Fruit fly (Drosophila melanogaster): Measurements from ENCODE around the gene pelo.

- TF ChIP-seq fd96Cb (tag; optimal IDR thresholded peaks at IDR 0.05) (no peak), CG18619 (GFP tag; optimal IDR thresholded peaks at IDR 0.05) (no peak)
These were observed 4.7 kb downstream of the pelo start for dm6 chr2L:9705291-9705690.
